Worm (Caenorhabditis elegans) whole organism, L4 larva: Measurements from ENCODE around the gene egl-5.

Experiments used
- ZK337.2 ChIP-seq: fragments of 200-800 bp; sonication (Bioruptor generic); IDR thresholded peaks from 2 replicates; pipeline ENCODE4 v1.3.6; 2022; ENCODE audit warnings: missing genetic modification reagents, missing genetic modification characterization, missing compliant biosample characterization
- aha-1 ChIP-seq: fragments of 150-350 bp; peaks from one replicate; lab custom pipeline; 2014; ENCODE audit warnings: missing biosample characterization, missing genetic modification characterization
- daf-12 ChIP-seq: fragments of 150-350 bp; optimal IDR thresholded peaks from 2 replicates; lab custom pipeline; 2014; ENCODE audit warnings: missing biosample characterization, missing genetic modification reagents, missing genetic modification characterization
- dve-1 ChIP-seq: sonication (generic microtip); optimal IDR thresholded peaks from 2 replicates; lab custom pipeline; 2017; ENCODE audit warnings: antibody characterized with exemption, mild to moderate bottlenecking, missing genetic modification characterization, missing compliant biosample characterization; ENCODE audit not compliant: insufficient read depth
- egl-27 ChIP-seq: sonication (generic microtip); optimal IDR thresholded peaks from 3 replicates; lab custom pipeline; 2017; ENCODE audit warnings: missing biosample characterization, missing genetic modification reagents, missing genetic modification characterization
- lin-39 ChIP-seq: fragments of 150-350 bp; optimal IDR thresholded peaks from 2 replicates; lab custom pipeline; 2014; ENCODE audit warnings: missing biosample characterization, missing genetic modification reagents, missing genetic modification characterization
- mep-1 ChIP-seq: fragments of 150-350 bp; sonication (generic microtip); optimal IDR thresholded peaks from 3 replicates; lab custom pipeline; 2014; ENCODE audit warnings: missing biosample characterization, missing genetic modification characterization
- mxl-3 ChIP-seq: fragments of 200-800 bp; sonication (Bioruptor generic); optimal IDR thresholded peaks from 2 replicates; lab custom pipeline; 2018; ENCODE audit warnings: mild to moderate bottlenecking, missing genetic modification characterization, missing compliant biosample characterization
- nhr-10 ChIP-seq: fragments of 150-350 bp; optimal IDR thresholded peaks from 2 replicates; lab custom pipeline; 2014; ENCODE audit warnings: missing biosample characterization, missing genetic modification characterization
- nhr-77 ChIP-seq: fragments of 150-350 bp; optimal IDR thresholded peaks from 2 replicates; lab custom pipeline; 2014; ENCODE audit warnings: missing biosample characterization, missing genetic modification characterization
- tra-1 ChIP-seq: fragments of 200-800 bp; sonication (Bioruptor generic); IDR thresholded peaks from 2 replicates; pipeline ENCODE4 v1.3.6; 2022; ENCODE audit warnings: missing genetic modification reagents, missing genetic modification characterization, missing compliant biosample characterization
- unc-130 ChIP-seq: sonication (generic microtip); optimal IDR thresholded peaks from 2 replicates; lab custom pipeline; 2016; ENCODE audit warnings: missing genetic modification reagents, missing genetic modification characterization, missing compliant biosample characterization
- unc-39 ChIP-seq: sonication (generic microtip); optimal IDR thresholded peaks from 2 replicates; lab custom pipeline; 2017; ENCODE audit warnings: missing biosample characterization, missing genetic modification characterization
- unc-62 ChIP-seq, 3 experiments: fragments of 150-350 bp in 1 of 3; sonication (generic microtip); optimal IDR thresholded peaks in 2 of 3; peaks in 1 of 3; 1 replicate in 1 of 3; 2 replicates in 2 of 3; lab custom pipeline; 2014 to 2017; ENCODE audit warnings: missing biosample characterization in 3 of 3, missing genetic modification characterization in 3 of 3, missing genetic modification reagents in 3 of 3, missing genotype in 1 of 3

DNA sequence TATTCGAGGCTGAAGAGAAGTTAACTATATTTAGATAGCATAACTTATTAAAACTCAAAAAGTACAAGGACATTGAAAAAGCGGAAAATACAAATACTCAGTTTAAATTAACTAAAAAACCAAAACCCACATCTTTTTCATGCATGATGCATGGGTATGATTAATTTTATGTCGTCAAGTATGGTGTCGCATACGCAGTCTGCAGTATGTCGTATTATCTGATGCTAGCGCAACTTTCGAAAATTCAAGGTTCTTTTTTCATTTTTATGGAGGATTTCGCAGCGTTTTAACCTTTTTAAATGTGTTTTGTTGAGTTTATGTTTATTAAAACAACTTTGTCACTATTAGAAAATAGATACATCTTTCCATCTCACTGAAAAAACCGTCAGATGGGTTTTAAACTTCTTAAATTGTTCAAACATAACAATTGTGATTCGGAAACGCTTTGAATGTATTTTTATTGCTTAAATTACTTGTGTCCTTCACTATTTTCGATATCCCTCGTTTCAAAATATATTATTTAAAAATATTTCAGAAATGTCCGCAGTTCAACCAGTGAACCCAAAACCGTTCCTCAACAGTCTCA, 47.5 kb downstream of the egl-5 start, which contains the start of gene snr-5:
- TF ChIP-seq unc-39 (tag; lab: Kevin White, UChicago) = no peak
- no peak for TF ChIP-seq dve-1 (tag; lab: Kevin White, UChicago)
- no peak for TF ChIP-seq aha-1
- TF ChIP-seq unc-62 (GFP tag; optimal IDR thresholded peaks at IDR 0.05 in 1 of 2; lab: Kevin White, UChicago) = no peak
- TF ChIP-seq unc-62 (tag; optimal IDR thresholded peaks at IDR 0.05; lab: Kevin White, UChicago) = no peak
- no peak for TF ChIP-seq mxl-3 (GFP tag; lab: Kevin White, UChicago)
- no peak for TF ChIP-seq ZK337.2 (GFP tag; lab: Robert Waterston, UW)
- no peak for TF ChIP-seq unc-130
- no peak for TF ChIP-seq lin-39 (tag; lab: Kevin White, UChicago)
- TF ChIP-seq egl-27 (tag; lab: Kevin White, UChicago) = no peak
- no peak for TF ChIP-seq mep-1 (tag; lab: Kevin White, UChicago)
- TF ChIP-seq daf-12 (tag; lab: Kevin White, UChicago) = no peak
- no peak for TF ChIP-seq tra-1
- TF ChIP-seq nhr-77 (tag; lab: Kevin White, UChicago) = no peak
- no peak for TF ChIP-seq nhr-10
